Fruit fly (Drosophila melanogaster) whole organism: ENCODE data around the gene 5PtaseI.

Source experiments
- CG8478 ChIP-seq: fragments of >200 bp; optimal IDR thresholded peaks from 2 replicates; lab custom pipeline; 2018; ENCODE audit warnings: inconsistent platforms
- Dll ChIP-seq: fragments of >200 bp; optimal IDR thresholded peaks from 2 replicates; lab custom pipeline; 2017
- EcR ChIP-seq, 2 experiments: fragments of >200 bp; optimal IDR thresholded peaks; 2 replicates each; lab custom pipeline; 2017; ENCODE audit warnings: missing biosample characterization in 2 of 2, missing genetic modification characterization in 2 of 2, missing genetic modification reagents in 2 of 2
- pan ChIP-seq: fragments of >200 bp; optimal IDR thresholded peaks from 2 replicates; lab custom pipeline; 2017
- psq ChIP-seq: fragments of >200 bp; optimal IDR thresholded peaks from 2 replicates; lab custom pipeline; 2017
- usp ChIP-seq: fragments of >200 bp; optimal IDR thresholded peaks from 2 replicates; lab custom pipeline; 2017; ENCODE audit warnings: missing biosample characterization, missing genetic modification characterization, mixed read lengths

DNA sequence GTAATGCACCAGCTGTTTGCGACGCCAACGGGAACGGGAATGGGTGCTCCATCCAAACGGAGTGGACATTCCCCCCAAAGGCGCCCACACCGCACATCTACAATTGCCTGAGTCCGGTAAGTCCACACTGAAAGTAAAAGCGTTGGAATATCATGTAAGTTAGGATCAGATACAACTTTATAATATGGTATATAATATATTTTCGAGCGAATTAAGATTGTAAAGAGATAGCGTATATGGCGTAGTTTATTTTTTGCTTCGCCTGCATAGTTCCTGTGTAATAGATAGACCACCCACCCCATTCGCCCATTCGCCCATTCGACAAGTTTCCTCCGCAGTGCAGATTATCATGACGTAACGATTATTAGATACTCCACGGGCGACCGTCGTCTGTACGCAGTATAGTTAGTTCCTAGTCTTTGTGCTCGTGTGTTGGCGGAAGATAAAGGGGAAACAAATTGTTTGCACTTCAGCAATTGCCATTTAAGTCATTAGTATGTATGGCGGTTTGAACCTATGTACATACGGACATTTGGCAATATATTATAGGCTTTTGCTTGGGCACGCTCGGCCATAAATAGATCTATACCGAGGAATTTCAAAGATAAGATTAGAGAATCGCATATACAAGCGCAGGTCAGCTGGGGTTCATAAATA is 6.6 kb upstream of the 5PtaseI start:
- TF ChIP-seq usp (GFP tag; lab: Kevin White, UChicago) (no peak), Dll (no peak), CG8478 (lab: Kevin White, UChicago) (no peak), psq (lab: Kevin White, UChicago) (no peak), pan (lab: Kevin White, UChicago) (no peak), EcR (GFP tag; optimal IDR thresholded peaks at IDR 0.05; lab: Kevin White, UChicago) (no peak)
